Worm (Caenorhabditis elegans): Measurements from ENCODE around the gene spp-24.

Gene spp-24

ce11 chrII:18787-19186, 20.6 kb downstream of the spp-24 start:
- no peak for TF ChIP-seq mes-4 (tag; optimal IDR thresholded peaks at IDR 0.05)
- no peak for TF ChIP-seq Y79H2A.3 (GFP tag; conservative IDR thresholded peaks at IDR 0.05)
- peak; percentile 58; the same call in 1 of the 2 replicates for TF ChIP-seq let-526 (GFP tag; IDR thresholded peaks at IDR 0.05)
- peak; percentile 82 for TF ChIP-seq ztf-18 (tag; optimal IDR thresholded peaks at IDR 0.05)
- TF ChIP-seq dox-1 (GFP tag; IDR thresholded peaks at IDR 0.05): peak; percentile 79
- peak in 1 of 3 experiments; percentile 41 for TF ChIP-seq lin-35 (GFP tag; optimal IDR thresholded peaks at IDR 0.05)
- TF ChIP-seq F23B12.7 (tag; optimal IDR thresholded peaks at IDR 0.05; ENCODE audit: insufficient read depth): peak; percentile 46
- TF ChIP-seq madf-6 (GFP tag; IDR thresholded peaks at IDR 0.05): no peak
- no peak for TF ChIP-seq tbp1 (GFP tag; optimal IDR thresholded peaks at IDR 0.05)
- no peak for TF ChIP-seq T07F8.4 (tag; optimal IDR thresholded peaks at IDR 0.05)
- TF ChIP-seq lir-1 (GFP tag; conservative IDR thresholded peaks at IDR 0.05): 0 out of 2 replicates have a peak, but pooled peaks have one; percentile 21
- TF ChIP-seq repo-1 (tag; optimal IDR thresholded peaks at IDR 0.05): peak; percentile 44
- TF ChIP-seq let-607 (tag; optimal IDR thresholded peaks at IDR 0.05): peak; percentile 89 to 93
- TF ChIP-seq B0336.3 (GFP tag; IDR thresholded peaks at IDR 0.05): peak; percentile 55; the same call in 1 of the 2 replicates
- TF ChIP-seq nhr-80 (tag; optimal IDR thresholded peaks at IDR 0.05): peak; percentile 83
- peak; percentile 28 for TF ChIP-seq ZK185.1 (tag; optimal IDR thresholded peaks at IDR 0.05; ENCODE audit: poor library complexity, severe bottlenecking)
- TF ChIP-seq pbrm-1 (GFP tag; IDR thresholded peaks at IDR 0.05): peak; percentile 42; the same call in 1 of the 2 replicates
- peak; percentile 16 for TF ChIP-seq ztf-3 (GFP tag; optimal IDR thresholded peaks at IDR 0.05)
- peak; percentile 12 for TF ChIP-seq chd-7 (tag; optimal IDR thresholded peaks at IDR 0.05)
- no peak for TF ChIP-seq nhr-120 (GFP tag; IDR thresholded peaks at IDR 0.05)
- TF ChIP-seq nfyb-1 (GFP tag; IDR thresholded peaks at IDR 0.05): peak; percentile 44
- no peak for TF ChIP-seq snpc-4 (GFP tag; optimal IDR thresholded peaks at IDR 0.05)
- peak in 1 of 4 experiments; percentile 40 for TF ChIP-seq snpc-4 (tag; optimal IDR thresholded peaks at IDR 0.05)
- peak; percentile 73 for TF ChIP-seq K12H6.12 (tag; optimal IDR thresholded peaks at IDR 0.05)
- TF ChIP-seq cebp-1 (GFP tag; IDR thresholded peaks at IDR 0.05): peak; percentile 55; the same call in 1 of the 2 replicates
- no peak for TF ChIP-seq cebp-1 (tag; optimal IDR thresholded peaks at IDR 0.05)
- peak; percentile 17 for TF ChIP-seq somi-1 (GFP tag; optimal IDR thresholded peaks at IDR 0.05)
- 0 out of 2 replicates have a peak, but pooled peaks have one; percentile 36 for TF ChIP-seq C06A6.2 (GFP tag; conservative IDR thresholded peaks at IDR 0.05)
- no peak for TF ChIP-seq bed-2 (GFP tag; IDR thresholded peaks at IDR 0.05)
- peak; percentile 83 for TF ChIP-seq ceh-27 (GFP tag; optimal IDR thresholded peaks at IDR 0.05)
- TF ChIP-seq lin-26 (GFP tag; IDR thresholded peaks at IDR 0.05): peak; percentile 65; the same call in 1 of the 2 replicates
- TF ChIP-seq ztf-25 (GFP tag; IDR thresholded peaks at IDR 0.05): no peak
- TF ChIP-seq rcor-1 (GFP tag; IDR thresholded peaks at IDR 0.05): 0 out of 2 replicates have a peak, but pooled peaks have one; percentile 20
- TF ChIP-seq nhr-90 (tag; optimal IDR thresholded peaks at IDR 0.05): peak; percentile 14
- peak; percentile 96 for TF ChIP-seq madf-10 (tag; optimal IDR thresholded peaks at IDR 0.05)
- peak; percentile 81 for TF ChIP-seq lin-40 (tag; optimal IDR thresholded peaks at IDR 0.05)
- peak; percentile 96 for TF ChIP-seq hmg-1.2 (GFP tag; IDR thresholded peaks at IDR 0.05)
- TF ChIP-seq attf-5 (GFP tag; optimal IDR thresholded peaks at IDR 0.05): peak; percentile 93
- peak; percentile 35; the same call in 1 of the 2 replicates for TF ChIP-seq ekl-4 (GFP tag; IDR thresholded peaks at IDR 0.05)
- TF ChIP-seq mcd-1 (GFP tag; IDR thresholded peaks at IDR 0.05): peak; percentile 67
- peak; percentile 50 for TF ChIP-seq ztf-26 (tag; optimal IDR thresholded peaks at IDR 0.05)
- TF ChIP-seq efl-1 (GFP tag; optimal IDR thresholded peaks at IDR 0.05): no peak
- TF ChIP-seq rec-8 (tag; optimal IDR thresholded peaks at IDR 0.05): no peak
- TF ChIP-seq atf-7 (tag; optimal IDR thresholded peaks at IDR 0.05): peak; percentile 71
- TF ChIP-seq K11D2.4 (GFP tag; IDR thresholded peaks at IDR 0.05): peak; percentile 68; the same call in 1 of the 2 replicates

Measured in whole organism, young adult.